Worm (Caenorhabditis elegans) whole organism, L2 larva: Measurements from ENCODE around the gene vgln-1.

Experiments
- C34F6.9 ChIP-seq: fragments of 150-350 bp; optimal IDR thresholded peaks from 2 replicates; lab custom pipeline; 2014; ENCODE audit warnings: missing biosample characterization, missing genetic modification characterization
- F13H6.1 ChIP-seq: sonication (generic microtip); optimal IDR thresholded peaks from 2 replicates; lab custom pipeline; 2016; ENCODE audit warnings: missing genetic modification characterization, missing compliant biosample characterization
- ZK546.5 ChIP-seq: sonication (generic microtip); optimal IDR thresholded peaks from 2 replicates; lab custom pipeline; 2017; ENCODE audit warnings: missing biosample characterization, missing genetic modification characterization
- alr-1 ChIP-seq: fragments of 150-350 bp; optimal IDR thresholded peaks from 2 replicates; lab custom pipeline; 2014; ENCODE audit warnings: missing biosample characterization, missing genetic modification characterization
- aly-2 ChIP-seq: fragments of 150-350 bp; optimal IDR thresholded peaks from 2 replicates; lab custom pipeline; 2014; ENCODE audit warnings: missing biosample characterization, missing genetic modification characterization
- blmp-1 ChIP-seq: sonication (generic microtip); optimal IDR thresholded peaks from 2 replicates; lab custom pipeline; 2017; ENCODE audit warnings: missing genetic modification characterization, mild to moderate bottlenecking, missing compliant biosample characterization, antibody characterized with exemption, moderate library complexity; ENCODE audit not compliant: insufficient read depth
- ceh-16 ChIP-seq: fragments of 150-350 bp; optimal IDR thresholded peaks from 2 replicates; lab custom pipeline; 2014; ENCODE audit warnings: missing biosample characterization, missing genetic modification characterization
- ceh-82 ChIP-seq: fragments of 150-350 bp; optimal IDR thresholded peaks from 2 replicates; lab custom pipeline; 2014; ENCODE audit warnings: missing biosample characterization, missing genetic modification characterization
- crh-2 ChIP-seq: sonication (generic microtip); optimal IDR thresholded peaks from 2 replicates; lab custom pipeline; 2017; ENCODE audit warnings: missing biosample characterization, missing genetic modification characterization
- dmd-4 ChIP-seq: sonication (generic microtip); optimal IDR thresholded peaks from 2 replicates; lab custom pipeline; 2017; ENCODE audit warnings: missing biosample characterization, missing genetic modification characterization
- egl-27 ChIP-seq: sonication (generic microtip); optimal IDR thresholded peaks from 3 replicates; lab custom pipeline; 2017; ENCODE audit warnings: missing biosample characterization, missing genetic modification reagents, missing genetic modification characterization
- elt-1 ChIP-seq: fragments of 150-350 bp; optimal IDR thresholded peaks from 2 replicates; lab custom pipeline; 2014; ENCODE audit warnings: missing biosample characterization, missing genetic modification characterization
- elt-3 ChIP-seq: sonication (generic microtip); optimal IDR thresholded peaks from 2 replicates; lab custom pipeline; 2017; ENCODE audit warnings: missing biosample characterization, missing genetic modification characterization
- gmeb-1 ChIP-seq: fragments of 150-350 bp; optimal IDR thresholded peaks from 2 replicates; lab custom pipeline; 2014; ENCODE audit warnings: missing biosample characterization, missing genetic modification characterization
- lin-11 ChIP-seq: fragments of 150-350 bp; sonication (generic microtip); optimal IDR thresholded peaks from 2 replicates; lab custom pipeline; 2014; ENCODE audit warnings: missing biosample characterization, missing genetic modification characterization, inconsistent platforms, mixed read lengths
- lin-13 ChIP-seq: fragments of 150-350 bp; optimal IDR thresholded peaks from 2 replicates; lab custom pipeline; 2014; ENCODE audit warnings: missing biosample characterization, missing genetic modification reagents, missing genetic modification characterization
- lin-39 ChIP-seq: fragments of 150-350 bp; optimal IDR thresholded peaks from 2 replicates; lab custom pipeline; 2014; ENCODE audit warnings: missing biosample characterization, missing genetic modification reagents, missing genetic modification characterization
- mab-5 ChIP-seq: fragments of 150-350 bp; optimal IDR thresholded peaks from 2 replicates; lab custom pipeline; 2014; ENCODE audit warnings: missing biosample characterization, missing genetic modification characterization
- mbf-1 ChIP-seq: sonication (generic microtip); optimal IDR thresholded peaks from 2 replicates; lab custom pipeline; 2017; ENCODE audit warnings: missing biosample characterization, missing genetic modification characterization
- mdl-1 ChIP-seq, 2 experiments: fragments of 150-350 bp in 1 of 2; sonication (generic microtip) in 1 of 2; optimal IDR thresholded peaks; 2 replicates each; lab custom pipeline; 2017; ENCODE audit warnings: missing biosample characterization in 2 of 2, missing genetic modification characterization in 2 of 2
- nhr-10 ChIP-seq: sonication (generic microtip); optimal IDR thresholded peaks from 2 replicates; lab custom pipeline; 2017; ENCODE audit warnings: missing biosample characterization, missing genetic modification characterization
- nhr-11 ChIP-seq: fragments of 150-350 bp; optimal IDR thresholded peaks from 2 replicates; lab custom pipeline; 2014; ENCODE audit warnings: missing biosample characterization, missing genetic modification characterization
- nhr-6 ChIP-seq: fragments of 150-350 bp; optimal IDR thresholded peaks from 2 replicates; lab custom pipeline; 2014; ENCODE audit warnings: missing biosample characterization, missing genetic modification characterization
- nhr-77 ChIP-seq: fragments of 150-350 bp; optimal IDR thresholded peaks from 2 replicates; lab custom pipeline; 2014; ENCODE audit warnings: missing biosample characterization, missing genetic modification characterization
- sem-4 ChIP-seq: fragments of 150-350 bp; optimal IDR thresholded peaks from 2 replicates; lab custom pipeline; 2014; ENCODE audit warnings: missing biosample characterization, missing genetic modification reagents, missing genetic modification characterization
- skn-1 ChIP-seq: sonication (generic microtip); optimal IDR thresholded peaks from 2 replicates; lab custom pipeline; 2017; ENCODE audit warnings: missing biosample characterization, missing genetic modification characterization
- sma-3 ChIP-seq: sonication (generic microtip); optimal IDR thresholded peaks from 2 replicates; lab custom pipeline; 2016; ENCODE audit warnings: missing genetic modification reagents, missing genetic modification characterization, missing compliant biosample characterization
- sma-9 ChIP-seq, 2 experiments: fragments of 150-350 bp in 1 of 2; sonication (generic microtip) in 1 of 2; optimal IDR thresholded peaks; 2 replicates each; lab custom pipeline; 2014 to 2016; ENCODE audit warnings: missing genetic modification characterization in 2 of 2, mild to moderate bottlenecking in 1 of 2, missing biosample characterization in 1 of 2, missing compliant biosample characterization in 1 of 2, missing genetic modification reagents in 1 of 2, moderate library complexity in 1 of 2
- unc-62 ChIP-seq: fragments of 150-350 bp; optimal IDR thresholded peaks from 2 replicates; lab custom pipeline; 2014; ENCODE audit warnings: missing biosample characterization, missing genetic modification reagents, missing genetic modification characterization
- zag-1 ChIP-seq: fragments of 150-350 bp; optimal IDR thresholded peaks from 2 replicates; lab custom pipeline; 2014; ENCODE audit warnings: missing biosample characterization, missing genetic modification characterization
- ztf-1 ChIP-seq: fragments of 200-800 bp; sonication (Bioruptor generic); conservative IDR thresholded peaks from 2 replicates; pipeline ENCODE4 v1.3.6; 2022; ENCODE audit warnings: missing genetic modification characterization, missing compliant biosample characterization
- ztf-11 ChIP-seq: sonication (generic microtip); optimal IDR thresholded peaks from 2 replicates; lab custom pipeline; 2017; ENCODE audit warnings: missing biosample characterization, missing genetic modification characterization
- ztf-4 ChIP-seq: fragments of 150-350 bp; optimal IDR thresholded peaks from 2 replicates; lab custom pipeline; 2014; ENCODE audit warnings: missing biosample characterization, missing genetic modification characterization

vgln-1 gene

DNA sequence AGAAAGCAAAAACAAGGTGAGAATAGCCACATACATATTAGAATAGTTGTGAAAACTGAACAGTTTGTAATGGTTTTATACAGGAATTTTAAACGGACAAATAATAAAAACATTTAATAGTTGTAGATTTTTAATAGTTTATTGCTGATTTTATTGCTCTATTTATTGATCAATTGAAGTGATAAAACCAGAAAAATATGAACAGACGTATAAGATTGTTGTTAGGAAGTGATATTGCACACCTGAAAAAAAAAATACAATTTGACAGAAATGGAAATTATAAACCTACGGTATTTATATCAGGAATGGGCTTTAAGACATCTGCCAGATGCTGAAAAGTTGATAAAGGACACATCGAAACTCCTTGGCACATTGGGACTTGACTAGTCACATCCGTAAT is 27.0 kb upstream of the vgln-1 start, which contains the start of gene C05C10.8:
Gene C05C10.8, minus strand, starts transcription at position 101 of the 400 bp plus-strand sequence.
- TF ChIP-seq unc-62 (GFP tag; lab: Kevin White, UChicago), result no peak
- no peak for TF ChIP-seq mdl-1 (tag; optimal IDR thresholded peaks at IDR 0.05; lab: Kevin White, UChicago)
- TF ChIP-seq F13H6.1 (tag; lab: Kevin White, UChicago), result no peak
- TF ChIP-seq nhr-6 (tag; lab: Kevin White, UChicago), result no peak
- no peak for TF ChIP-seq ztf-11 (tag; lab: Kevin White, UChicago)

DNA sequence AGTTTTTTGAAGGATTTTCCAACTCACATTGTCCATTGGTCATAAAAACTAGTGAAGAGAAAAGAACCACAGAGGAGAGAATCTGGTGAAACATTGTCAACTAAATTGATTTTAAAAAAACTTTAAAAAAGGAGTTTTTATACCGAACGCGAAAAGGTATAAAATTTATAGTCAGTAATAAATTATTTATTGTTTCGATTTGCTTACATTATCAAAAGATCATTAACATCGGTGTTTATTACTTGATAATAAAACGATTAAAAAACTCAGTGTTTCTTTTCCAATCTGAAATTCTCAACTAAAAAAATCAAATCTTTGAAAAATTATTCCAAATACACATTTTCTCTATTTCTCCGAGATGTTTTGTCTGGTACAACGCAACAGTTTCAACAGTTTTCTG is 25.3 kb upstream of the vgln-1 start, which contains the start of gene F26C11.4:
Gene F26C11.4, minus strand, starts transcription at position 101 of the 400 bp plus-strand sequence.
- TF ChIP-seq elt-1 (tag; lab: Kevin White, UChicago), result no peak
- TF ChIP-seq crh-2 (tag; lab: Kevin White, UChicago), result no peak

DNA sequence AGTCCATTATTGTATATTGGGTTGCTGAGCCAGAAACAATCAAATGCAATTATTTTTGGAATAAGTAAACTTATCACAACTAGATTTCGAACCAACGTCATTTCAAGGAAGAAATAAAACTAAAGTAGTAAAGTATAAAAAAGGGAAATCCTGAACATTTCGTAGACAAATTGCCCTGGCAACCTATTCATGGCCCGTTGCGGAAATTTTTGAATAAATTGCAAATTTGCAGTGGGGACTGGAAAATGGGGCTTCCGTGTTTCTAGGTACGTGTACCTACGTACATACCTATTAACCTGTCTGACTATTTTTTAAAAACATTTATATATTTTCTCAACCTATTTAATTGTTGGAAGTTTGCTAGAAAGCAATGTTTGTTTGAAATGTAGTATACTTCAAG is 24.1 kb upstream of the vgln-1 start, which contains the start of gene F26C11.3:
Gene F26C11.3, minus strand, starts transcription at position 101 of the 400 bp plus-strand sequence.
- TF ChIP-seq sma-9 (GFP tag; optimal IDR thresholded peaks at IDR 0.05; lab: Kevin White, UChicago) (no peak), sma-9 (tag; optimal IDR thresholded peaks at IDR 0.05; lab: Kevin White, UChicago) (no peak), ceh-82 (tag; lab: Kevin White, UChicago) (no peak), ceh-16 (tag; lab: Kevin White, UChicago) (no peak), egl-27 (tag; lab: Kevin White, UChicago) (no peak), ztf-4 (tag; lab: Kevin White, UChicago) (no peak), lin-39 (tag; lab: Kevin White, UChicago) (no peak), elt-3 (tag; lab: Kevin White, UChicago) (no peak), nhr-11 (tag; lab: Kevin White, UChicago) (no peak), sem-4 (no peak), lin-13 (GFP tag; lab: Kevin White, UChicago) (no peak), alr-1 (tag; lab: Kevin White, UChicago) (no peak), mbf-1 (no peak), mab-5 (tag; lab: Kevin White, UChicago) (no peak), ztf-1 (GFP tag; lab: Robert Waterston, UW) (no peak), zag-1 (tag; lab: Kevin White, UChicago) (no peak)

DNA sequence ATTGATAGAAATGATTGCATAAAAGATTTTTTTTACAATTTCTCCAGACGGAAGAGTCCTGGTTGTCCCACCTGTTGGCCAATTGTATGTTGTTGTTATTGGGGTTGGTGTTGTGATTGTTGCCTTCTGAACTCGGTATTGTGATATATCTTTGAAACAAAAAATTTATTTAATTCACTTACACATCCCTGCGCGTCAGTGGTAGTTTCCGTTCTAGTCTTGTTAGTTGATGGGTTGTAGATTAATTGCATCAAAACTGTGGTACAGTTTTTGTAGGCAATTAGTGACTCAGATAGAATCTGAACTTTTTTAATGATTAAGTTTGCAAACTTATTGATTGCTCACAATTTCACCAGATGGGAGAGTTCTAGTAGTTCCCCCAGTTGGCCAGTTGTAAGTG is 13.6 kb upstream of the vgln-1 start:
- TF ChIP-seq ceh-16 (tag; lab: Kevin White, UChicago), result no peak
- TF ChIP-seq blmp-1 (tag; lab: Kevin White, UChicago), result no peak
- no peak for TF ChIP-seq sma-3 (GFP tag; lab: Kevin White, UChicago)
- TF ChIP-seq, all 48 proteins: peak for 0

DNA sequence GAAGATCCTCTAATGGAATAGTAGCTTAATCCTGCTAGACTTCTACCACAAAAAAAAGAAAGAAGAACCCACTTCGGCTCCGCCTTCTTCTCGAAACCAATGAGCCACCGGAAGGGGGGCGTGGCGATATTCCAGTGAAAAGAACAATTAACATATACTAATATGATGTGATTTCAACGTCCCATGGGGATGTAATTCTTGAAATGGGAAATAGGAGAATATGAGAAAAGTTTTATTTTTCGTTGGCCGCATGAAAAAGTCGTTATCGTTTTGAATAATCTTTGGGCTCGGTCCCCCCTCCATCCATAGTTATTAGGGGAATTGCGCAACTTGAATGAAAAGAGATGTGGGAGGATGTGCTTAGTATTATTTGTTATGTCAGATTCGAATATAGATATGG is 9.4 kb upstream of the vgln-1 start, which contains the start of gene unc-4:
Gene unc-4, minus strand, starts transcription at position 101 of the 400 bp plus-strand sequence.
- TF ChIP-seq nhr-77 (tag; lab: Kevin White, UChicago) (no peak), gmeb-1 (tag; lab: Kevin White, UChicago) (no peak), elt-3 (tag; lab: Kevin White, UChicago) (no peak)

DNA sequence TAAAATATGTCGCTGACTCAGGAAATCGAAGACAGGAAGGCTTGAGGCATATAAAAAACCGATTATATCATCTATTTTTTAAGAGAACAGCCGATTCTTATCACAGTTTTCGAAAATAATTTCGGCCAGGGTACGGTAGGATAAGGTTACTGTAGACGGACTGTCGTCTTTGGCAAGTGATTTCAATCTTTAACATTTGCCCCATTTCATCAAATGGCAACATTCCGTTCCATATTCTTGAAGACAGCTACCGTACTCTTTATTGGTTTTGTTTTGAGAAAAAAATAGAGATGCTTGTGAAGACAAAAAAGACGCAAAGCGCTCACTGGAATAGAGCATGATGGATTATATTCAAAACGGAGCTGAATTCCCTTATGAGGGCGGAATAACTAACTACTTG is 7.9 kb upstream of the vgln-1 start:
- TF ChIP-seq ceh-16 (tag; lab: Kevin White, UChicago) (no peak), nhr-11 (tag; lab: Kevin White, UChicago) (no peak), mdl-1 (tag; optimal IDR thresholded peaks at IDR 0.05; lab: Kevin White, UChicago) (no peak), mab-5 (tag; lab: Kevin White, UChicago) (no peak), dmd-4 (tag; lab: Kevin White, UChicago) (no peak), ztf-1 (GFP tag; lab: Robert Waterston, UW) (no peak), ZK546.5 (tag; lab: Kevin White, UChicago) (no peak), C34F6.9 (no peak), gmeb-1 (tag; lab: Kevin White, UChicago) (no peak), nhr-10 (tag; lab: Kevin White, UChicago) (no peak), zag-1 (tag; lab: Kevin White, UChicago) (no peak), sem-4 (no peak), nhr-6 (tag; lab: Kevin White, UChicago) (no peak), elt-3 (tag; lab: Kevin White, UChicago) (no peak), aly-2 (tag; lab: Kevin White, UChicago) (no peak), lin-11 (no peak), skn-1 (tag; lab: Kevin White, UChicago) (no peak), ztf-11 (tag; lab: Kevin White, UChicago) (no peak), ztf-4 (tag; lab: Kevin White, UChicago) (no peak), elt-1 (tag; lab: Kevin White, UChicago) (no peak)
